Worm (Caenorhabditis elegans) whole organism, L4 larva: ENCODE measurements around the gene T01E8.8.

Experiments
- R02D3.7 ChIP-seq: fragments of 150-350 bp; sonication (generic microtip); optimal IDR thresholded peaks from 3 replicates; lab custom pipeline; 2014; ENCODE audit warnings: missing biosample characterization, missing genetic modification characterization
- T20F7.1 ChIP-seq: fragments of 200-800 bp; sonication (Bioruptor generic); optimal IDR thresholded peaks from 2 replicates; lab custom pipeline; 2018; ENCODE audit warnings: mild to moderate bottlenecking, missing genetic modification characterization, missing compliant biosample characterization
- T26A8.4 ChIP-seq: fragments of 200-800 bp; sonication (Bioruptor generic); IDR thresholded peaks from 2 replicates; pipeline ENCODE4 v1.3.6; 2022; ENCODE audit warnings: missing genetic modification characterization, missing compliant biosample characterization
- Y75B8A.6 ChIP-seq: fragments of 200-800 bp; sonication (Bioruptor generic); IDR thresholded peaks from 2 replicates; pipeline ENCODE4 v1.3.6; 2022; ENCODE audit warnings: missing genetic modification reagents, missing genetic modification characterization, missing compliant biosample characterization
- aha-1 ChIP-seq: fragments of 150-350 bp; peaks from one replicate; lab custom pipeline; 2014; ENCODE audit warnings: missing biosample characterization, missing genetic modification characterization
- arid-1 ChIP-seq: fragments of 200-800 bp; sonication (Bioruptor generic); conservative IDR thresholded peaks from 2 replicates; pipeline ENCODE4 v1.3.6; 2022; ENCODE audit warnings: missing genetic modification reagents, missing genetic modification characterization, missing compliant biosample characterization
- ceh-44 ChIP-seq: fragments of 200-800 bp; sonication (Bioruptor generic); IDR thresholded peaks from 2 replicates; pipeline ENCODE4 v1.3.6; 2022; ENCODE audit warnings: missing genetic modification reagents, missing genetic modification characterization, missing compliant biosample characterization
- ceh-62 ChIP-seq: sonication (generic microtip); optimal IDR thresholded peaks from 2 replicates; lab custom pipeline; 2017; ENCODE audit warnings: missing biosample characterization, missing genetic modification characterization
- ces-1 ChIP-seq: fragments of 150-350 bp; sonication (generic microtip); optimal IDR thresholded peaks from 4 replicates; lab custom pipeline; 2014; ENCODE audit warnings: missing biosample characterization, missing genetic modification reagents, missing genetic modification characterization
- daf-16 ChIP-seq, 3 experiments: sonication (generic microtip); optimal IDR thresholded peaks; 2 replicates each; lab custom pipeline; 2016 to 2017; ENCODE audit warnings: missing genetic modification characterization in 3 of 3, missing genetic modification reagents in 3 of 3, mild to moderate bottlenecking in 2 of 3, missing compliant biosample characterization in 2 of 3, missing biosample characterization in 1 of 3, moderate library complexity in 1 of 3
- daf-19 ChIP-seq: fragments of 200-800 bp; sonication (Bioruptor generic); conservative IDR thresholded peaks from 2 replicates; pipeline ENCODE4 v1.3.6; 2022; ENCODE audit warnings: missing genetic modification characterization, missing compliant biosample characterization
- dmd-6 ChIP-seq: fragments of 200-800 bp; sonication (Bioruptor generic); IDR thresholded peaks from 2 replicates; pipeline ENCODE4 v1.3.6; 2022; ENCODE audit warnings: missing genetic modification reagents, missing genetic modification characterization, missing compliant biosample characterization
- dpl-1 ChIP-seq: fragments of 150-350 bp; optimal IDR thresholded peaks from 2 replicates; lab custom pipeline; 2014; ENCODE audit warnings: missing biosample characterization, missing genetic modification reagents, missing genetic modification characterization
- duxl-1 ChIP-seq: sonication (generic microtip); optimal IDR thresholded peaks from 2 replicates; lab custom pipeline; 2016; ENCODE audit warnings: mild to moderate bottlenecking, missing genetic modification characterization, moderate library complexity, missing compliant biosample characterization; ENCODE audit not compliant: poor library complexity
- dve-1 ChIP-seq: sonication (generic microtip); optimal IDR thresholded peaks from 2 replicates; lab custom pipeline; 2017; ENCODE audit warnings: antibody characterized with exemption, mild to moderate bottlenecking, missing genetic modification characterization, missing compliant biosample characterization; ENCODE audit not compliant: insufficient read depth
- egl-43 ChIP-seq: fragments of 200-800 bp; sonication (Bioruptor generic); IDR thresholded peaks from 2 replicates; pipeline ENCODE4 v1.3.6; 2022; ENCODE audit warnings: missing genetic modification reagents, missing genetic modification characterization, missing compliant biosample characterization
- hif-1 ChIP-seq, 2 experiments: sonication (generic microtip); optimal IDR thresholded peaks; 2 replicates each; lab custom pipeline; 2016 to 2017; ENCODE audit warnings: missing compliant biosample characterization in 2 of 2, missing genetic modification characterization in 2 of 2, missing genetic modification reagents in 2 of 2, missing genotype in 2 of 2, mild to moderate bottlenecking in 1 of 2
- hlh-11 ChIP-seq: fragments of 200-800 bp; sonication (Bioruptor generic); optimal IDR thresholded peaks from 2 replicates; lab custom pipeline; 2018; ENCODE audit warnings: mild to moderate bottlenecking, missing genetic modification characterization, missing compliant biosample characterization
- hlh-30 ChIP-seq: sonication (generic microtip); optimal IDR thresholded peaks from 2 replicates; lab custom pipeline; 2017; ENCODE audit warnings: antibody characterized with exemption, mild to moderate bottlenecking, missing genetic modification characterization, missing compliant biosample characterization; ENCODE audit not compliant: insufficient read depth
- hmg-1.1 ChIP-seq: fragments of 200-800 bp; sonication (Bioruptor generic); IDR thresholded peaks from 2 replicates; pipeline ENCODE4 v1.3.6; 2022; ENCODE audit warnings: missing genetic modification reagents, missing genetic modification characterization, missing compliant biosample characterization
- lin-38 ChIP-seq: fragments of 200-800 bp; sonication (Bioruptor generic); IDR thresholded peaks from 2 replicates; pipeline ENCODE4 v1.3.6; 2022; ENCODE audit warnings: missing genetic modification reagents, missing genetic modification characterization, missing compliant biosample characterization
- lsy-2 ChIP-seq, 2 experiments: fragments of 150-350 bp in 1 of 2; sonication (generic microtip) in 1 of 2; optimal IDR thresholded peaks; 2 replicates each; lab custom pipeline; 2014 to 2017; ENCODE audit warnings: missing biosample characterization in 2 of 2, missing genetic modification characterization in 2 of 2
- mdl-1 ChIP-seq, 2 experiments: fragments of 150-350 bp in 1 of 2; sonication (generic microtip) in 1 of 2; optimal IDR thresholded peaks; 2 replicates each; lab custom pipeline; 2014 to 2017; ENCODE audit warnings: missing biosample characterization in 2 of 2, missing genetic modification characterization in 2 of 2
- mep-1 ChIP-seq: fragments of 150-350 bp; sonication (generic microtip); optimal IDR thresholded peaks from 3 replicates; lab custom pipeline; 2014; ENCODE audit warnings: missing biosample characterization, missing genetic modification characterization
- mes-2 ChIP-seq: sonication (generic microtip); optimal IDR thresholded peaks from 2 replicates; lab custom pipeline; 2016; ENCODE audit warnings: missing genotype, mild to moderate bottlenecking, missing genetic modification characterization, missing compliant biosample characterization; ENCODE audit not compliant: poor library complexity, severe bottlenecking
- mxl-3 ChIP-seq: fragments of 200-800 bp; sonication (Bioruptor generic); optimal IDR thresholded peaks from 2 replicates; lab custom pipeline; 2018; ENCODE audit warnings: mild to moderate bottlenecking, missing genetic modification characterization, missing compliant biosample characterization
- nhr-102 ChIP-seq: sonication (generic microtip); optimal IDR thresholded peaks from 2 replicates; lab custom pipeline; 2016; ENCODE audit warnings: mild to moderate bottlenecking, missing genetic modification characterization, moderate library complexity, missing compliant biosample characterization
- nhr-11 ChIP-seq: fragments of 150-350 bp; optimal IDR thresholded peaks from 2 replicates; lab custom pipeline; 2014; ENCODE audit warnings: missing biosample characterization, missing genetic modification characterization
- nhr-28 ChIP-seq: fragments of 150-350 bp; optimal IDR thresholded peaks from 2 replicates; lab custom pipeline; 2014; ENCODE audit warnings: missing biosample characterization, missing genetic modification characterization
- nhr-48 ChIP-seq: sonication (generic microtip); optimal IDR thresholded peaks from 2 replicates; lab custom pipeline; 2016; ENCODE audit warnings: mild to moderate bottlenecking, missing genetic modification characterization, missing compliant biosample characterization
- nhr-6 ChIP-seq: fragments of 150-350 bp; optimal IDR thresholded peaks from 2 replicates; lab custom pipeline; 2014; ENCODE audit warnings: missing biosample characterization, missing genetic modification characterization
- nhr-77 ChIP-seq: fragments of 150-350 bp; optimal IDR thresholded peaks from 2 replicates; lab custom pipeline; 2014; ENCODE audit warnings: missing biosample characterization, missing genetic modification characterization
- pqm-1 ChIP-seq: sonication (generic microtip); optimal IDR thresholded peaks from 2 replicates; lab custom pipeline; 2017; ENCODE audit warnings: missing biosample characterization, missing genetic modification characterization
- rbr-2 ChIP-seq: sonication (generic microtip); optimal IDR thresholded peaks from 2 replicates; lab custom pipeline; 2016; ENCODE audit warnings: missing genotype, missing genetic modification characterization, missing compliant biosample characterization
- snpc-1.2 ChIP-seq: fragments of 200-800 bp; sonication (Bioruptor generic); IDR thresholded peaks from 2 replicates; pipeline ENCODE4 v1.3.6; 2022; ENCODE audit warnings: missing genetic modification reagents, missing genetic modification characterization, missing compliant biosample characterization
- unc-130 ChIP-seq: sonication (generic microtip); optimal IDR thresholded peaks from 2 replicates; lab custom pipeline; 2016; ENCODE audit warnings: missing genetic modification reagents, missing genetic modification characterization, missing compliant biosample characterization
- zfp-2 ChIP-seq: sonication (generic microtip); optimal IDR thresholded peaks from 2 replicates; lab custom pipeline; 2016; ENCODE audit warnings: mild to moderate bottlenecking, missing genetic modification characterization, missing compliant biosample characterization
- ztf-7 ChIP-seq: fragments of 150-350 bp; optimal IDR thresholded peaks from 2 replicates; lab custom pipeline; 2014; ENCODE audit warnings: missing biosample characterization, missing genetic modification characterization

Gene T01E8.8

DNA sequence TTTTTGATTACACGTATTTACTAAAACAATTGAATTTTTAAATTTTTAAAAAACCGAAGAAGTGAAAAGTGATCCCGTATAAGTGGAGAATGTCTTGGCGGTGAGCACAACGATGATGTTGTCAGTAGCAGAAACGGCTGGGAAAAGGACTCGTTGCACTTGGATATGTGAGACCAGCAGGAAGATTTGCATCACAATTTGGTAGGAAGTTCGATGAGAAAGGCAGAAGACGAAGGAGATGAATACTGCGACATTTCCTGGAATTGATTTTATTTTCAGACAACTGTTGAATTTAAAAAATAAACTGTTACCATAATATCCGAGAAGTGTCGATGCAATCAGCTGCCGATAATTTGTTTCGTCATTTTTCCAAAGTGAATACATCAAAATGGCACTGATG lies 31.2 kb upstream of the T01E8.8 start, which contains the start of gene R05H5.4:
Gene R05H5.4, minus strand, starts transcription at position 101 of the 400 bp plus-strand sequence.
- TF ChIP-seq unc-130 (GFP tag; lab: Kevin White, UChicago), result no peak
- TF ChIP-seq daf-16 (GFP tag; optimal IDR thresholded peaks at IDR 0.05; lab: Kevin White, UChicago), result no peak
- TF ChIP-seq daf-16 (tag; optimal IDR thresholded peaks at IDR 0.05; lab: Kevin White, UChicago), result no peak
- no peak for TF ChIP-seq egl-43 (GFP tag; lab: Robert Waterston, UW)
- TF ChIP-seq, all 104 proteins: peak for 0

DNA sequence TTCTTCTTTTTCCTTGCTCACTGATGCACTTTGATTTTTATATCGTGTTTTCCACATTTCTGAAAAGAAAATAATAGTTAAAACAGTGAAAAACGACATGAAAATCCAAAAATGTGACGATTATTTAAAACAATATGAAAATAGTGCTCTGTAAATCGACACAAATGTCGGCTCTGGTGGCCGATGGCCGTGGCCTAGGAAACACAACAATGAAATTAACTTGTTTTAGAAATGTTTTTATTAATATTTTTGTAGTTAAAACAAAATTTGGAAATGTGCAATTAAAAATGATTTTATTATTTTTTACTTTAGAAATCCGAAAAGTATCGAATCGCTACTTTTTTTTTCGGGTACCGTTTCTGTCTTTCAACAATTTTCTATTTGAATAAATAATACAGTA lies 30.3 kb upstream of the T01E8.8 start, which contains the start of gene arv-1:
Gene arv-1, minus strand, starts transcription at position 65 of the 400 bp plus-strand sequence.
- TF ChIP-seq daf-16 (GFP tag; optimal IDR thresholded peaks at IDR 0.05; lab: Kevin White, UChicago) (no peak), daf-16 (tag; optimal IDR thresholded peaks at IDR 0.05; lab: Kevin White, UChicago) (peak; percentile 31), rbr-2 (peak; percentile 40), daf-19 (GFP tag; lab: Robert Waterston, UW) (0 out of 2 replicates have a peak, but pooled peaks have one; percentile 29), nhr-77 (peak; percentile 16), mep-1 (tag; lab: Kevin White, UChicago) (peak; percentile 38), duxl-1 (tag; lab: Kevin White, UChicago) (no peak), dmd-6 (GFP tag; lab: Robert Waterston, UW) (peak; percentile 30; the same call in 1 of the 2 replicates), dve-1 (tag; lab: Kevin White, UChicago) (peak; percentile 57), hif-1 (tag; optimal IDR thresholded peaks at IDR 0.05; lab: Kevin White, UChicago) (peak in 1 of 2 experiments; percentile 68), hlh-30 (peak; percentile 28), ceh-44 (GFP tag; lab: Robert Waterston, UW) (no peak), mes-2 (tag; lab: Kevin White, UChicago) (peak; percentile 97), mxl-3 (GFP tag; lab: Kevin White, UChicago) (no peak), dpl-1 (GFP tag; lab: Kevin White, UChicago) (peak; percentile 59), T26A8.4 (peak; percentile 52; the same call in 1 of the 2 replicates), aha-1 (tag; lab: Kevin White, UChicago) (peak; percentile 30), nhr-48 (tag; lab: Kevin White, UChicago) (peak; percentile 2), zfp-2 (no peak), ztf-7 (tag; lab: Kevin White, UChicago) (no peak), pqm-1 (peak; percentile 7), nhr-28 (tag; lab: Kevin White, UChicago) (peak; percentile 72), R02D3.7 (tag; lab: Kevin White, UChicago) (peak; percentile 19), T20F7.1 (peak; percentile 74), nhr-102 (tag; lab: Kevin White, UChicago) (peak; percentile 24), lsy-2 (tag; optimal IDR thresholded peaks at IDR 0.05; lab: Kevin White, UChicago) (peak in 1 of 2 experiments; percentile 91), arid-1 (no peak), lin-38 (GFP tag; lab: Robert Waterston, UW) (peak; percentile 58), nhr-6 (tag; lab: Kevin White, UChicago) (peak; percentile 43), Y75B8A.6 (GFP tag; lab: Robert Waterston, UW) (no peak), nhr-11 (tag; lab: Kevin White, UChicago) (peak; percentile 52), unc-130 (GFP tag; lab: Kevin White, UChicago) (peak; percentile 56)

DNA sequence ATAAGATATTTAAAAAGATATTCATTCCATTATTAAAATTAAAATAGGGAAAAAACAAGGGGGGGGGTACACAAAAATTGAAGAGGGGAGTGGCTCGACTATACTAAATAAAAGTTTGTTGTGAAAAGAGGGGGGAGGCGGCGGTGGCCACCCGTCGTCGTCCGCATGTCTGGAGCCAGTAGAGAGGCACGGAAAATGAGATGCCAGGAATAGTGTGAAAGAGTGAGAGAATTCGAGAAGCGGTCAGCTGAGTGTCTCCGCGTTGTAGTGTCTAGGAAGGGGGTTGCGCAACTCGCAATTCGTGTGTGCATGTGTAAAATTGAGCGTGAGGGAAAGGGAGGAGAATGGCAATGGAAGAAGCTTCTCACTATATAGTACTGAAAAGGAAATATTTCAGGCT lies 28.8 kb upstream of the T01E8.8 start:
- TF ChIP-seq hlh-30 (peak; percentile 60), dpl-1 (GFP tag; lab: Kevin White, UChicago) (no peak), nhr-11 (tag; lab: Kevin White, UChicago) (peak; percentile 61), lsy-2 (tag; optimal IDR thresholded peaks at IDR 0.05; lab: Kevin White, UChicago) (peak in 1 of 2 experiments; percentile 9), snpc-1.2 (GFP tag; lab: Robert Waterston, UW) (no peak), hif-1 (tag; optimal IDR thresholded peaks at IDR 0.05; lab: Kevin White, UChicago) (peak in 1 of 2 experiments; percentile 1), ces-1 (GFP tag; lab: Kevin White, UChicago) (no peak), aha-1 (tag; lab: Kevin White, UChicago) (peak; percentile 38), mdl-1 (tag; optimal IDR thresholded peaks at IDR 0.05; lab: Kevin White, UChicago) (peak in 1 of 2 experiments; percentile 18), mes-2 (tag; lab: Kevin White, UChicago) (peak; percentile 26), ceh-62 (tag; lab: Kevin White, UChicago) (no peak), daf-16 (GFP tag; optimal IDR thresholded peaks at IDR 0.05; lab: Kevin White, UChicago) (no peak), daf-16 (tag; optimal IDR thresholded peaks at IDR 0.05; lab: Kevin White, UChicago) (no peak), rbr-2 (peak; percentile 22), hmg-1.1 (GFP tag; lab: Robert Waterston, UW) (peak; percentile 71), hlh-11 (tag; lab: Kevin White, UChicago) (peak; percentile 59)
